Fruit fly (Drosophila melanogaster) whole organism, embryonic: ENCODE measurements around the gene NfI.

Source experiments
- Abd-B ChIP-seq: fragments of 200-800 bp; sonication (Bioruptor generic); optimal IDR thresholded peaks from 2 replicates; lab custom pipeline; 2018; ENCODE audit warnings: missing biosample characterization, mild to moderate bottlenecking, missing genetic modification characterization, moderate library complexity
- BEAF-32 ChIP-seq: fragments of 200-800 bp; sonication (Bioruptor generic); optimal IDR thresholded peaks from 3 replicates; lab custom pipeline; 2017; ENCODE audit warnings: missing biosample characterization, missing genetic modification characterization, mild to moderate bottlenecking, moderate library complexity, missing genetic modification reagents
- Bgb ChIP-seq: fragments of 200-800 bp; sonication (Bioruptor generic); IDR thresholded peaks from 2 replicates; pipeline ENCODE4 v1.3.6; 2022; ENCODE audit warnings: missing biosample characterization, missing genetic modification characterization; ENCODE audit not compliant: partially characterized antibody
- CG1024 ChIP-seq: fragments of 200-800 bp; sonication (Bioruptor generic); IDR thresholded peaks from 2 replicates; pipeline ENCODE4 v1.3.6; 2022; ENCODE audit warnings: missing biosample characterization, missing genetic modification characterization
- CG10431 ChIP-seq: fragments of 200-800 bp; sonication (Bioruptor generic); optimal IDR thresholded peaks from 3 replicates; lab custom pipeline; 2018; ENCODE audit warnings: missing biosample characterization, mild to moderate bottlenecking, missing genetic modification characterization
- CG10462 ChIP-seq: fragments of 200-800 bp; sonication (Bioruptor generic); optimal IDR thresholded peaks from 2 replicates; lab custom pipeline; 2016; ENCODE audit warnings: missing biosample characterization, missing genetic modification characterization
- CG10543 ChIP-seq: fragments of 200-800 bp; sonication (Bioruptor generic); optimal IDR thresholded peaks from 3 replicates; lab custom pipeline; 2017; ENCODE audit warnings: missing biosample characterization, mild to moderate bottlenecking, missing genetic modification characterization, moderate library complexity
- CG11093 ChIP-seq: fragments of 200-800 bp; sonication (Bioruptor generic); IDR thresholded peaks from 3 replicates; pipeline ENCODE4 v1.3.6; 2022; ENCODE audit warnings: missing biosample characterization, missing genetic modification characterization
- CG12219 ChIP-seq: fragments of 200-800 bp; sonication (Bioruptor generic); optimal IDR thresholded peaks from 3 replicates; lab custom pipeline; 2018; ENCODE audit warnings: missing biosample characterization, mild to moderate bottlenecking, missing genetic modification characterization
- CG12299 ChIP-seq: fragments of 200-800 bp; sonication (Bioruptor generic); optimal IDR thresholded peaks from 2 replicates; lab custom pipeline; 2018; ENCODE audit warnings: missing biosample characterization, mild to moderate bottlenecking, missing genetic modification characterization
- CG12942 ChIP-seq: fragments of 200-800 bp; sonication (Bioruptor generic); optimal IDR thresholded peaks from 3 replicates; lab custom pipeline; 2016; ENCODE audit warnings: missing biosample characterization, missing genetic modification characterization
- CG14050 ChIP-seq: fragments of 200-800 bp; sonication (Bioruptor generic); IDR thresholded peaks from 3 replicates; pipeline ENCODE4 v1.3.6; 2022; ENCODE audit warnings: missing biosample characterization, missing genetic modification characterization
- CG14441 ChIP-seq: fragments of 200-800 bp; sonication (Bioruptor generic); IDR thresholded peaks from 2 replicates; pipeline ENCODE4 v1.3.6; 2022; ENCODE audit warnings: missing biosample characterization, missing genetic modification characterization
- CG14667 ChIP-seq: fragments of 200-800 bp; sonication (Bioruptor generic); IDR thresholded peaks from 2 replicates; pipeline ENCODE4 v1.3.6; 2022; ENCODE audit warnings: missing biosample characterization, missing genetic modification characterization
- CG14710 ChIP-seq: fragments of 200-800 bp; sonication (Bioruptor generic); optimal IDR thresholded peaks from 3 replicates; lab custom pipeline; 2019; ENCODE audit warnings: missing biosample characterization, mild to moderate bottlenecking, missing genetic modification characterization, moderate library complexity
- CG1602 ChIP-seq: fragments of 200-800 bp; sonication (Bioruptor generic); optimal IDR thresholded peaks from 3 replicates; lab custom pipeline; 2016; ENCODE audit warnings: missing biosample characterization, missing genetic modification characterization
- CG16813 ChIP-seq: fragments of 200-800 bp; sonication (Bioruptor generic); IDR thresholded peaks from 3 replicates; pipeline ENCODE4 v1.3.6; 2022; ENCODE audit warnings: missing biosample characterization, missing genetic modification characterization; ENCODE audit not compliant: partially characterized antibody
- CG16863 ChIP-seq: fragments of 200-800 bp; sonication (Bioruptor generic); optimal IDR thresholded peaks from 3 replicates; lab custom pipeline; 2016; ENCODE audit warnings: missing biosample characterization, missing genetic modification characterization
- CG30431 ChIP-seq: fragments of 200-800 bp; sonication (Bioruptor generic); optimal IDR thresholded peaks from 2 replicates; lab custom pipeline; 2017; ENCODE audit warnings: missing biosample characterization, missing genetic modification characterization
- CG31224 ChIP-seq: fragments of 200-800 bp; sonication (Bioruptor generic); IDR thresholded peaks from 2 replicates; pipeline ENCODE4 v1.3.6; 2022; ENCODE audit warnings: missing biosample characterization, missing genetic modification characterization
- CG31388 ChIP-seq: fragments of 200-800 bp; sonication (Bioruptor generic); optimal IDR thresholded peaks from 2 replicates; lab custom pipeline; 2016; ENCODE audit warnings: missing biosample characterization, missing genetic modification characterization
- CG34376 ChIP-seq: fragments of 200-800 bp; sonication (Bioruptor generic); optimal IDR thresholded peaks from 2 replicates; lab custom pipeline; 2018; ENCODE audit warnings: missing biosample characterization, mild to moderate bottlenecking, missing genetic modification characterization
- CG3726 ChIP-seq: fragments of 200-800 bp; sonication (Bioruptor generic); IDR thresholded peaks from 3 replicates; pipeline ENCODE4, ENCODE4 v1.3.6; 2022; ENCODE audit warnings: missing biosample characterization, missing genetic modification characterization
- CG3838 ChIP-seq: fragments of 200-800 bp; sonication (Bioruptor generic); optimal IDR thresholded peaks from 3 replicates; lab custom pipeline; 2016; ENCODE audit warnings: missing biosample characterization, missing genetic modification characterization
- CG4424 ChIP-seq: fragments of 200-800 bp; sonication (Bioruptor generic); optimal IDR thresholded peaks from 3 replicates; lab custom pipeline; 2016; ENCODE audit warnings: missing biosample characterization, missing genetic modification characterization
- CG4820 ChIP-seq: fragments of 200-800 bp; sonication (Bioruptor generic); optimal IDR thresholded peaks from 3 replicates; lab custom pipeline; 2016; ENCODE audit warnings: missing biosample characterization, missing genetic modification characterization
- CG4854 ChIP-seq: fragments of 200-800 bp; sonication (Bioruptor generic); optimal IDR thresholded peaks from 2 replicates; lab custom pipeline; 2016; ENCODE audit warnings: missing biosample characterization, missing genetic modification characterization, inconsistent platforms
- CG6765 ChIP-seq: fragments of 200-800 bp; sonication (Bioruptor generic); optimal IDR thresholded peaks from 3 replicates; lab custom pipeline; 2017; ENCODE audit warnings: missing biosample characterization, mild to moderate bottlenecking, missing genetic modification characterization
- D19B ChIP-seq: fragments of 200-800 bp; sonication (Bioruptor generic); optimal IDR thresholded peaks from 2 replicates; lab custom pipeline; 2017; ENCODE audit warnings: missing biosample characterization, mild to moderate bottlenecking, missing genetic modification characterization
- Eip74EF ChIP-seq, 2 experiments: fragments of 200-800 bp in 1 of 2; fragments of >200 bp in 1 of 2; sonication (Bioruptor generic) in 1 of 2; optimal IDR thresholded peaks; 2 replicates each; lab custom pipeline; 2017 to 2019; ENCODE audit warnings: missing biosample characterization in 2 of 2, missing genetic modification characterization in 2 of 2, mild to moderate bottlenecking in 1 of 2, moderate library complexity in 1 of 2
- Gsc ChIP-seq: fragments of 200-800 bp; sonication (Bioruptor generic); IDR thresholded peaks from 2 replicates; pipeline ENCODE4 v1.3.6; 2022; ENCODE audit warnings: missing biosample characterization, missing genetic modification characterization
- H15 ChIP-seq: fragments of 200-800 bp; sonication (Bioruptor generic); IDR thresholded peaks from 3 replicates; pipeline ENCODE4 v1.3.6; 2022; ENCODE audit warnings: missing biosample characterization, missing genetic modification characterization
- Hand ChIP-seq: fragments of 200-800 bp; sonication (Bioruptor generic); optimal IDR thresholded peaks from 2 replicates; lab custom pipeline; 2017; ENCODE audit warnings: mild to moderate bottlenecking, missing biosample characterization, missing genetic modification reagents, missing genetic modification characterization
- Hmr ChIP-seq: fragments of 200-800 bp; sonication (Bioruptor generic); optimal IDR thresholded peaks from 3 replicates; lab custom pipeline; 2017; ENCODE audit warnings: mild to moderate bottlenecking, missing biosample characterization, missing genetic modification reagents, missing genetic modification characterization
- Lim3 ChIP-seq: fragments of 200-800 bp; sonication (Bioruptor generic); IDR thresholded peaks from 2 replicates; pipeline ENCODE4 v1.3.6; 2022; ENCODE audit warnings: missing biosample characterization, missing genetic modification characterization
- Meics ChIP-seq: fragments of 200-800 bp; sonication (Bioruptor generic); optimal IDR thresholded peaks from 2 replicates; lab custom pipeline; 2017; ENCODE audit warnings: missing biosample characterization, mild to moderate bottlenecking, missing genetic modification characterization
- Scr ChIP-seq: fragments of 200-800 bp; sonication (Bioruptor generic); IDR thresholded peaks from 2 replicates; pipeline ENCODE4 v1.3.6; 2022; ENCODE audit warnings: missing biosample characterization, missing genetic modification characterization; ENCODE audit not compliant: partially characterized antibody
- Side ChIP-seq: fragments of 200-800 bp; sonication (Bioruptor generic); optimal IDR thresholded peaks from 2 replicates; lab custom pipeline; 2016; ENCODE audit warnings: missing biosample characterization, missing genetic modification characterization
- ase ChIP-seq: fragments of 200-800 bp; sonication (Bioruptor generic); IDR thresholded peaks from 3 replicates; pipeline ENCODE4 v1.3.6; 2022; ENCODE audit warnings: missing biosample characterization, missing genetic modification characterization
- ash1 ChIP-seq: fragments of 200-800 bp; sonication (Bioruptor generic); optimal IDR thresholded peaks from 2 replicates; lab custom pipeline; 2018; ENCODE audit warnings: missing biosample characterization, mild to moderate bottlenecking, missing genetic modification characterization
- caup ChIP-seq: fragments of 200-800 bp; sonication (Bioruptor generic); optimal IDR thresholded peaks from 3 replicates; lab custom pipeline; 2017; ENCODE audit warnings: missing biosample characterization, mild to moderate bottlenecking, missing genetic modification characterization, moderate library complexity; ENCODE audit not compliant: severe bottlenecking
- dm ChIP-seq: fragments of 200-800 bp; sonication (Bioruptor generic); optimal IDR thresholded peaks from 3 replicates; lab custom pipeline; 2016; ENCODE audit warnings: missing biosample characterization, missing genetic modification characterization
- gro ChIP-seq: fragments of 200-800 bp; sonication (Bioruptor generic); optimal IDR thresholded peaks from 2 replicates; lab custom pipeline; 2016; ENCODE audit warnings: missing biosample characterization, missing genetic modification characterization
- nau ChIP-seq: fragments of 200-800 bp; sonication (Bioruptor generic); optimal IDR thresholded peaks from 3 replicates; lab custom pipeline; 2017; ENCODE audit warnings: missing biosample characterization, mild to moderate bottlenecking, missing genetic modification characterization, missing genetic modification reagents
- onecut ChIP-seq: fragments of 200-800 bp; sonication (Bioruptor generic); IDR thresholded peaks from 2 replicates; pipeline ENCODE4 v1.3.6; 2022; ENCODE audit warnings: missing biosample characterization, missing genetic modification characterization
- org-1 ChIP-seq: fragments of 200-800 bp; sonication (Bioruptor generic); optimal IDR thresholded peaks from 2 replicates; lab custom pipeline; 2017; ENCODE audit warnings: missing biosample characterization, missing genetic modification characterization
- sc ChIP-seq, 3 experiments: fragments of >200 bp in 2 of 3; fragments of 200-800 bp in 1 of 3; sonication (Bioruptor generic) in 1 of 3; optimal IDR thresholded peaks; 2 replicates in 2 of 3; 3 replicates in 1 of 3; lab custom pipeline; 2017; ENCODE audit warnings: mild to moderate bottlenecking in 1 of 3, missing biosample characterization in 1 of 3, missing genetic modification characterization in 1 of 3, missing genetic modification reagents in 1 of 3
- seq ChIP-seq: fragments of 200-800 bp; sonication (Bioruptor generic); IDR thresholded peaks from 2 replicates; pipeline ENCODE4 v1.3.6; 2022; ENCODE audit warnings: missing biosample characterization, missing genetic modification characterization
- twi ChIP-seq: fragments of 200-800 bp; optimal IDR thresholded peaks from 2 replicates; lab custom pipeline; 2019; ENCODE audit warnings: missing biosample characterization, mild to moderate bottlenecking, missing genetic modification characterization, moderate library complexity
- wek ChIP-seq: fragments of 200-800 bp; sonication (Bioruptor generic); optimal IDR thresholded peaks from 3 replicates; lab custom pipeline; 2018; ENCODE audit warnings: missing biosample characterization, mild to moderate bottlenecking, missing genetic modification characterization, moderate library complexity

NfI gene

dm6 chr4:314672-315266 lies 38.6 kb upstream of the NfI start, which contains the start of gene Rnf11 (continued):
- TF ChIP-seq BEAF-32 (GFP tag; lab: Kevin White, UChicago), result peak; percentile 44
- TF ChIP-seq CG30431 (GFP tag; lab: Kevin White, UChicago), result no peak
- TF ChIP-seq CG12942 (GFP tag; lab: Kevin White, UChicago), result peak; percentile 7
- TF ChIP-seq Gsc (GFP tag; lab: Robert Waterston, UW), result no peak
- no peak for TF ChIP-seq CG34376 (GFP tag; lab: Kevin White, UChicago)
- no peak for TF ChIP-seq CG6765 (GFP tag; lab: Kevin White, UChicago)
- no peak for TF ChIP-seq CG10462 (GFP tag; lab: Kevin White, UChicago)
- no peak for TF ChIP-seq gro (GFP tag; lab: Kevin White, UChicago)
- no peak for TF ChIP-seq Eip74EF (GFP tag; optimal IDR thresholded peaks at IDR 0.05; lab: Kevin White, UChicago)
- TF ChIP-seq Hmr, result no peak
- TF ChIP-seq D19B (GFP tag; lab: Kevin White, UChicago), result no peak
- no peak for TF ChIP-seq Meics (GFP tag; lab: Kevin White, UChicago)
- no peak for TF ChIP-seq H15 (GFP tag; lab: Robert Waterston, UW)
- TF ChIP-seq org-1 (GFP tag; lab: Kevin White, UChicago), result no peak
- TF ChIP-seq CG16813 (GFP tag; lab: Robert Waterston, UW), result no peak
- no peak for TF ChIP-seq CG14050
- TF ChIP-seq Side (GFP tag; lab: Kevin White, UChicago), result no peak
- TF ChIP-seq Hand (GFP tag; lab: Kevin White, UChicago), result no peak
- peak; percentile 35 for TF ChIP-seq CG10431
- TF ChIP-seq caup (GFP tag; lab: Kevin White, UChicago), result no peak
- no peak for TF ChIP-seq CG4424 (GFP tag; lab: Kevin White, UChicago)
- TF ChIP-seq seq (GFP tag; lab: Robert Waterston, UW), result no peak
- no peak for TF ChIP-seq CG3726
- TF ChIP-seq CG12219, result no peak
- no peak for TF ChIP-seq Abd-B (GFP tag; lab: Kevin White, UChicago)
- TF ChIP-seq wek, result no peak
- TF ChIP-seq onecut (GFP tag; lab: Robert Waterston, UW), result no peak
- no peak for TF ChIP-seq nau (GFP tag; lab: Kevin White, UChicago)
- no peak for TF ChIP-seq CG11093 (GFP tag; lab: Robert Waterston, UW)
- TF ChIP-seq dm (GFP tag; lab: Kevin White, UChicago), result no peak
- TF ChIP-seq CG3838 (GFP tag; lab: Kevin White, UChicago), result no peak
- TF ChIP-seq CG10543 (GFP tag; lab: Kevin White, UChicago), result no peak
- TF ChIP-seq ase (GFP tag; lab: Robert Waterston, UW), result no peak
- TF ChIP-seq CG4854, result no peak
- no peak for TF ChIP-seq Scr
- peak; percentile 50 for TF ChIP-seq CG14710
- no peak for TF ChIP-seq Bgb (GFP tag; lab: Robert Waterston, UW)
- TF ChIP-seq CG1024 (GFP tag; lab: Robert Waterston, UW), result peak; percentile 99
- no peak for TF ChIP-seq CG31224
- no peak for TF ChIP-seq CG12299
- no peak for TF ChIP-seq ash1 (GFP tag; lab: Kevin White, UChicago)
- no peak for TF ChIP-seq CG14667
- TF ChIP-seq CG4820 (GFP tag; lab: Kevin White, UChicago), result peak; percentile 11
- TF ChIP-seq CG16863, result no peak
- TF ChIP-seq twi (tag; lab: Kevin White, UChicago), result peak; percentile 1
- no peak for TF ChIP-seq Lim3 (GFP tag; lab: Robert Waterston, UW)
- no peak for TF ChIP-seq CG14441 (GFP tag; lab: Robert Waterston, UW)
- TF ChIP-seq CG1602 (GFP tag; lab: Kevin White, UChicago), result peak; percentile 26
- TF ChIP-seq CG31388, result no peak
- TF ChIP-seq sc (optimal IDR thresholded peaks at IDR 0.05; lab: Kevin White, UChicago), result no peak
- TF ChIP-seq sc (GFP tag; optimal IDR thresholded peaks at IDR 0.05; lab: Kevin White, UChicago), result no peak
